Worm (Caenorhabditis elegans) whole organism, late embryonic: Measurements from ENCODE around the gene ZK1240.8.

Experiments used
- C38D4.7 ChIP-seq: fragments of 200-800 bp; sonication (Bioruptor generic); optimal IDR thresholded peaks from 2 replicates; lab custom pipeline; 2018; ENCODE audit warnings: mild to moderate bottlenecking, missing genetic modification characterization, moderate library complexity, missing compliant biosample characterization
- F13H6.1 ChIP-seq: sonication (generic microtip); optimal IDR thresholded peaks from 2 replicates; lab custom pipeline; 2016; ENCODE audit warnings: missing genetic modification characterization, missing compliant biosample characterization
- K02D7.2 ChIP-seq: sonication (generic microtip); optimal IDR thresholded peaks from 2 replicates; lab custom pipeline; 2017; ENCODE audit warnings: mild to moderate bottlenecking, missing genetic modification characterization, missing compliant biosample characterization
- K09A11.1 ChIP-seq: sonication (generic microtip); optimal IDR thresholded peaks from 2 replicates; lab custom pipeline; 2017; ENCODE audit warnings: antibody characterized with exemption, mild to moderate bottlenecking, missing genetic modification characterization, missing compliant biosample characterization; ENCODE audit not compliant: insufficient read depth
- Y22D7AL.16 ChIP-seq: sonication (generic microtip); optimal IDR thresholded peaks from 2 replicates; lab custom pipeline; 2016; ENCODE audit warnings: missing genetic modification characterization, missing compliant biosample characterization
- ahr-1 ChIP-seq: sonication (generic microtip); optimal IDR thresholded peaks from 2 replicates; lab custom pipeline; 2016; ENCODE audit warnings: missing genetic modification characterization, missing compliant biosample characterization
- ceh-14 ChIP-seq: sonication (generic microtip); optimal IDR thresholded peaks from 2 replicates; lab custom pipeline; 2016; ENCODE audit warnings: missing genotype, missing genetic modification characterization, missing compliant biosample characterization
- ceh-19 ChIP-seq: fragments of 200-800 bp; sonication (Bioruptor generic); optimal IDR thresholded peaks from 2 replicates; lab custom pipeline; 2018; ENCODE audit warnings: mild to moderate bottlenecking, missing genetic modification characterization, missing compliant biosample characterization
- ceh-2 ChIP-seq: sonication (generic microtip); optimal IDR thresholded peaks from 2 replicates; lab custom pipeline; 2016; ENCODE audit warnings: missing genotype, missing genetic modification characterization, missing compliant biosample characterization
- ceh-22 ChIP-seq: sonication (generic microtip); optimal IDR thresholded peaks from 2 replicates; lab custom pipeline; 2017; ENCODE audit warnings: missing biosample characterization, missing genetic modification characterization
- ceh-48 ChIP-seq: sonication (generic microtip); optimal IDR thresholded peaks from 2 replicates; lab custom pipeline; 2016; ENCODE audit warnings: missing genetic modification characterization, inconsistent platforms, missing compliant biosample characterization
- ceh-6 ChIP-seq: fragments of 200-800 bp; sonication (Bioruptor generic); optimal IDR thresholded peaks from 2 replicates; lab custom pipeline; 2018; ENCODE audit warnings: mild to moderate bottlenecking, missing genetic modification characterization, missing compliant biosample characterization
- che-1 ChIP-seq: sonication (generic microtip); optimal IDR thresholded peaks from 2 replicates; lab custom pipeline; 2016; ENCODE audit warnings: mild to moderate bottlenecking, missing genetic modification characterization, missing compliant biosample characterization
- dmd-4 ChIP-seq: sonication (generic microtip); optimal IDR thresholded peaks from 2 replicates; lab custom pipeline; 2016; ENCODE audit warnings: borderline replicate concordance, missing genetic modification characterization, missing compliant biosample characterization
- elt-2 ChIP-seq: sonication (generic microtip); optimal IDR thresholded peaks from 2 replicates; lab custom pipeline; 2016; ENCODE audit warnings: missing genetic modification reagents, missing genetic modification characterization, missing compliant biosample characterization
- eyg-1 ChIP-seq: sonication (generic microtip); optimal IDR thresholded peaks from 2 replicates; lab custom pipeline; 2016; ENCODE audit warnings: missing genotype, missing genetic modification characterization, missing compliant biosample characterization
- fkh-10 ChIP-seq: fragments of 150-350 bp; optimal IDR thresholded peaks from 2 replicates; lab custom pipeline; 2014; ENCODE audit warnings: missing biosample characterization, missing genetic modification reagents, missing genetic modification characterization
- fkh-6 ChIP-seq: sonication (generic microtip); optimal IDR thresholded peaks from 2 replicates; lab custom pipeline; 2016; ENCODE audit warnings: missing genetic modification characterization, missing compliant biosample characterization
- hlh-6 ChIP-seq: sonication (generic microtip); optimal IDR thresholded peaks from 2 replicates; lab custom pipeline; 2016; ENCODE audit warnings: missing genotype, missing genetic modification characterization, missing compliant biosample characterization
- hlh-8 ChIP-seq: sonication (generic microtip); optimal IDR thresholded peaks from 2 replicates; lab custom pipeline; 2016; ENCODE audit warnings: missing genotype, missing genetic modification characterization, missing compliant biosample characterization
- madf-2 ChIP-seq: sonication (generic microtip); optimal IDR thresholded peaks from 2 replicates; lab custom pipeline; 2017; ENCODE audit warnings: missing genetic modification characterization, missing compliant biosample characterization
- nhr-11 ChIP-seq: fragments of 150-350 bp; optimal IDR thresholded peaks from 2 replicates; lab custom pipeline; 2014; ENCODE audit warnings: missing biosample characterization, missing genetic modification characterization
- pag-3 ChIP-seq: sonication (generic microtip); optimal IDR thresholded peaks from 2 replicates; lab custom pipeline; 2016; ENCODE audit warnings: missing compliant biosample characterization, missing genetic modification characterization, borderline replicate concordance
- pax-1 ChIP-seq: fragments of 150-350 bp; optimal IDR thresholded peaks from 2 replicates; lab custom pipeline; 2014; ENCODE audit warnings: missing biosample characterization, missing genetic modification characterization
- ref-2 ChIP-seq: sonication (generic microtip); optimal IDR thresholded peaks from 2 replicates; lab custom pipeline; 2016; ENCODE audit warnings: missing genetic modification characterization, missing compliant biosample characterization
- rnt-1 ChIP-seq: sonication (generic microtip); optimal IDR thresholded peaks from 2 replicates; lab custom pipeline; 2016; ENCODE audit warnings: missing genetic modification characterization, missing compliant biosample characterization
- sdc-2 ChIP-seq: sonication (generic microtip); optimal IDR thresholded peaks from 2 replicates; lab custom pipeline; 2016; ENCODE audit warnings: missing genotype, missing genetic modification characterization, missing compliant biosample characterization
- sox-2 ChIP-seq: fragments of 200-800 bp; sonication (Bioruptor generic); IDR thresholded peaks from 2 replicates; pipeline ENCODE4 v1.3.6; 2022; ENCODE audit warnings: missing genetic modification reagents, missing genetic modification characterization, missing compliant biosample characterization
- sox-4 ChIP-seq: sonication (generic microtip); optimal IDR thresholded peaks from 2 replicates; lab custom pipeline; 2017; ENCODE audit warnings: mild to moderate bottlenecking, missing genetic modification characterization, inconsistent platforms, missing compliant biosample characterization
- tbx-7 ChIP-seq: sonication (generic microtip); optimal IDR thresholded peaks from 2 replicates; lab custom pipeline; 2016; ENCODE audit warnings: missing genotype, missing genetic modification characterization, missing compliant biosample characterization
- unc-3 ChIP-seq, 2 experiments: fragments of 200-800 bp in 1 of 2; sonication (Bioruptor generic) in 1 of 2; sonication (generic microtip) in 1 of 2; conservative IDR thresholded peaks in 1 of 2; optimal IDR thresholded peaks in 1 of 2; 2 replicates each; pipeline versions ENCODE4 v1.3.6 to Lab custom; 2016 to 2022; ENCODE audit warnings: missing compliant biosample characterization in 2 of 2, missing genetic modification characterization in 2 of 2, missing genetic modification reagents in 1 of 2
- unc-42 ChIP-seq: sonication (generic microtip); optimal IDR thresholded peaks from 2 replicates; lab custom pipeline; 2016; ENCODE audit warnings: missing genotype, missing genetic modification characterization, missing compliant biosample characterization
- unc-55 ChIP-seq: sonication (generic microtip); optimal IDR thresholded peaks from 2 replicates; lab custom pipeline; 2017; ENCODE audit warnings: missing biosample characterization, missing genetic modification reagents, missing genetic modification characterization
- zip-5 ChIP-seq: sonication (generic microtip); optimal IDR thresholded peaks from 2 replicates; lab custom pipeline; 2016; ENCODE audit warnings: missing genetic modification characterization, missing compliant biosample characterization

ZK1240.8 gene

DNA sequence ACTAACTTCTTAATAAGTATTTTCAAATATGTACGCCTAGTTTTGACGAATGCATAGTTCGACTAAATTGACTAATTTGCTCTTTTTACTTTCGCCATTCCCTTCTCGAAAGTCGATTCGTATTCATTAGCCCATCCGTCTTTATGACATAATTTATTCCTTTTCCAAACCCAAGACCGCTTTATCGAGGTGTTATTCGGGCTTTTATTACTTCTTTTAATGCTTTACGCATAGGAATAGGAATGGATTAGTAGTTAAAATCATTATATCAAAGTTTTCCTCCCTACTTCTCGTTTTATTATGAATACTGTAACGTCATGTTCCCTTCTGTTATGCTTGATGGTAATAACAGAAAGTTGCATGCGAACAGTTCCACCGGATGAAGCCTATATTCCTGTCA, 46.1 kb upstream of the ZK1240.8 start, which contains the start of gene F16G10.2:
Gene F16G10.2 (plus strand): TSS at position 301 of the 400 bp plus-strand sequence.
- TF ChIP-seq unc-42 (tag; lab: Kevin White, UChicago) (no peak), ceh-22 (tag; lab: Kevin White, UChicago) (no peak), hlh-8 (tag; lab: Kevin White, UChicago) (no peak), ceh-6 (GFP tag; lab: Kevin White, UChicago) (no peak), F13H6.1 (tag; lab: Kevin White, UChicago) (no peak), ceh-19 (GFP tag; lab: Kevin White, UChicago) (no peak), pag-3 (tag; lab: Kevin White, UChicago) (no peak)

DNA sequence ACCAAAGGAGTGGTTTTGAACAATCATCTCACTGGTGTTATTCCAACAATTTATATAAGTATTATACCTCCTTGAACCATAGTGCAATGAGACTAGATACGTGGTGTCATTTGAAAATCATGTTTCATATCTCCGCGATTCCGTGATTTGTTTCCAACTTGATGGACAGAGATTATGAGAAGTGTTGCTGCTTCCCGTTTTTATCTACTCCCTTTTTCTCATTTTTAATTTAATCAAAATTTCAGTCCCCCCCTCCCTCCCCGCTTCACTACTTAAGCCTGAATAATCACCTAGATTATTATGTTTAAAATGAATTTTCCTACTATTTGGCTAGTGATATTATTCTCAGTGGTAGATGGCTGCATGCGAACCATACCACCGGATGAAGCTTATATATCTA, 43.2 kb upstream of the ZK1240.8 start, which contains the start of gene F16G10.3:
Gene F16G10.3 (plus strand): TSS at position 301 of the 400 bp plus-strand sequence.
- TF ChIP-seq sox-2 (GFP tag; lab: Robert Waterston, UW), result no peak
- TF ChIP-seq K02D7.2 (tag; lab: Kevin White, UChicago), result no peak
- no peak for TF ChIP-seq che-1
- no peak for TF ChIP-seq tbx-7
- TF ChIP-seq ahr-1 (tag; lab: Kevin White, UChicago), result no peak
- no peak for TF ChIP-seq ceh-14 (tag; lab: Kevin White, UChicago)
- TF ChIP-seq zip-5 (tag; lab: Kevin White, UChicago), result no peak
- TF ChIP-seq unc-3 (GFP tag; conservative IDR thresholded peaks at IDR 0.05; lab: Robert Waterston, UW), result no peak
- no peak for TF ChIP-seq unc-3 (tag; optimal IDR thresholded peaks at IDR 0.05; lab: Kevin White, UChicago)
- no peak for TF ChIP-seq F13H6.1 (tag; lab: Kevin White, UChicago)
- TF ChIP-seq ceh-2, result no peak
- TF ChIP-seq ref-2 (tag; lab: Kevin White, UChicago), result no peak
- no peak for TF ChIP-seq ceh-48 (tag; lab: Kevin White, UChicago)
- TF ChIP-seq K09A11.1 (tag; lab: Kevin White, UChicago), result no peak
- no peak for TF ChIP-seq madf-2 (tag; lab: Kevin White, UChicago)
- TF ChIP-seq, all 69 proteins: peak for 0

DNA sequence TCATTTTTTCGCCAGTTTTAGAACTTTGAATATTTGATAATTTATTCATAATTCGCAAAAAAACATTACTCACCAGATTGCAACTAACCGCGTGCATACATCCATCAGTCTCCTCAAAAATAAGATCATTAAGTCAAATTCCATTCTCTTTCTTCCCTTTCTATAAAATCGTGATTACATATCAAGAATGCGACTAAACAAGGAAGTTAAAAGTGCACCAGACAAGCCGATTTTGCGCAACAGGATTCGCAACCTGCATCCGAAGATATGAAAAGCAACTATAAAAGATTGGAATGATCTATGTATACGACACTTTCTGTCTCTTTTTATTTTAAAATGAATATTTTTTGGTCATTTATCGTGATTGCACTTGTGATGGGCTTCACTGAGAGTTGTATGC, 40.1 kb upstream of the ZK1240.8 start, which contains the start of gene hpo-25:
Gene hpo-25 (plus strand): TSS at position 301 of the 400 bp plus-strand sequence.
- TF ChIP-seq Y22D7AL.16 (tag; lab: Kevin White, UChicago), result no peak
- no peak for TF ChIP-seq ceh-48 (tag; lab: Kevin White, UChicago)
- TF ChIP-seq nhr-11 (tag; lab: Kevin White, UChicago), result no peak
- no peak for TF ChIP-seq sox-4 (tag; lab: Kevin White, UChicago)
- TF ChIP-seq F13H6.1 (tag; lab: Kevin White, UChicago), result no peak

DNA sequence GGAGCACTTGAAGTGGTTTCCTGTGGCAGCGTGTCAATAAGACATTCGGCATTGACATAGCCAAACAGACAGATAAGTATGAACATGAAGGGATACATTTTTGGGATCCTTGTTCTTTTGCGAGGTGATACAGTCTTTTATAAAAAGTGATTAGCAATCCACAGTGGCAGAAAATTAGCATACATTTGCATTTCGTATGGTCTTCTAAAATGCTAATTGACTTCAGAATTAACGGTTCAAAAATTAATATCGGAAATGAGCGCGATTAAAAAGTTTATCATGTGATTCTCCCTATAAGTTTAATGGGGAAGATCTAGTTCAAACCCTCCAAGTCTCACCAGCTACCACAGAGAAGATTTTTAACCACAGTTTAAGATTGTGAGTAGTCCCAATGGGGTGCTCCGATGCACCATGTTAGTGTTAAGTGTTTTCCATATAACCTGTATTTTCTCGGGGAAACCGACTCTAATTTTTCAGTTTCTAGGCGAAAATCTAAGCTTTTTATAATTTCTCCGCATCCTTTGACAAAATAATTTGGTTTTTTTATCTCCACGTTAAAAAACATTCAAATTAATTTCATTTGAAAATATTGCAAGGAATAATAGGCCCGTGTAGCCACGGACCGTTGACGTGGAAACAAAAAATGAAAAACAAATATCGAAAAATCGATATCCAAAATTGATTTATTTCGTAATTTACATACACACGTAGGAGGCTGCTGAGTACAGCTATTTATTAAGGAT, 37.9 kb upstream of the ZK1240.8 start, which contains the start of the genes F43C11.12 and F16G10.5:
Gene F43C11.12 (minus strand): TSS at position 101 of the 743 bp plus-strand sequence.
Gene F16G10.5 (plus strand): TSS at position 693 of the 743 bp plus-strand sequence.
- no peak for TF ChIP-seq pax-1
- no peak for TF ChIP-seq fkh-6 (tag; lab: Kevin White, UChicago)
- no peak for TF ChIP-seq ceh-2
- no peak for TF ChIP-seq sdc-2
- no peak for TF ChIP-seq eyg-1 (tag; lab: Kevin White, UChicago)
- no peak for TF ChIP-seq hlh-6 (tag; lab: Kevin White, UChicago)
- no peak for TF ChIP-seq unc-55 (GFP tag; lab: Kevin White, UChicago)
- TF ChIP-seq rnt-1, result no peak
- no peak for TF ChIP-seq pag-3 (tag; lab: Kevin White, UChicago)
- no peak for TF ChIP-seq ceh-19 (GFP tag; lab: Kevin White, UChicago)
- TF ChIP-seq, all 69 proteins: peak for 0

DNA sequence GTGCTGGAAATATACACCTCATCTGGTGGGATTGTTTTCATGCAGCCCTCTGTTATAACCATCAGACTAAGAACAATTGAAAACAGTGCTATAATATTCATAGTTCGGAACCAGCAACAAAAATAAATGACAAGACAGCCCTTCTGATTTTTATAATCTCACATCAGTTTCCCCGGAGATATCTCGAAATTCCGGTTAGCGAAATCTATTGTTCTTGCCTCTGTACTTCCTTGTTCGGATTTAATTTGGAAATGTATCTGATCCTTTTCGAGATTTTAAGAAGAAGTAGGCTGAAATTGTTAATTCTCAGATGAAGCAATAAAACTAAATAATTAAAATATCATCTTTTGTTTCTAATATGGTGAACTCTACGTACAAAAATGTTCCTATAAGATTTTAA, 34.8 kb upstream of the ZK1240.8 start, which contains the start of gene F43C11.11:
Gene F43C11.11 (minus strand): TSS at position 101 of the 400 bp plus-strand sequence.
- no peak for TF ChIP-seq K02D7.2 (tag; lab: Kevin White, UChicago)
- no peak for TF ChIP-seq fkh-10 (GFP tag; lab: Kevin White, UChicago)
- TF ChIP-seq C38D4.7, result no peak
- no peak for TF ChIP-seq dmd-4
- no peak for TF ChIP-seq ceh-48 (tag; lab: Kevin White, UChicago)
- no peak for TF ChIP-seq elt-2 (tag; lab: Kevin White, UChicago)
